Fruit fly (Drosophila melanogaster) whole organism, embryonic: ENCODE measurements around the gene CG46465.

Source experiments
- B-H1 ChIP-seq: fragments of 200-800 bp; sonication (Bioruptor generic); IDR thresholded peaks from 3 replicates; pipeline ENCODE4 v1.3.6; 2022; ENCODE audit warnings: missing biosample characterization, missing genetic modification characterization
- CG10209 ChIP-seq: fragments of 200-800 bp; sonication (Bioruptor generic); optimal IDR thresholded peaks from 3 replicates; lab custom pipeline; 2017; ENCODE audit warnings: missing biosample characterization, mild to moderate bottlenecking, missing genetic modification characterization, missing genetic modification reagents
- CG10654 ChIP-seq: fragments of 200-800 bp; sonication (Bioruptor generic); optimal IDR thresholded peaks from 2 replicates; lab custom pipeline; 2016; ENCODE audit warnings: missing biosample characterization, missing genetic modification characterization
- CG11723 ChIP-seq: fragments of 200-800 bp; sonication (Bioruptor generic); optimal IDR thresholded peaks from 2 replicates; lab custom pipeline; 2017; ENCODE audit warnings: missing biosample characterization, mild to moderate bottlenecking, missing genetic modification characterization
- CG12236 ChIP-seq: fragments of 200-800 bp; sonication (Bioruptor generic); optimal IDR thresholded peaks from 2 replicates; lab custom pipeline; 2016; ENCODE audit warnings: missing biosample characterization, missing genetic modification characterization
- CG12942 ChIP-seq: fragments of 200-800 bp; sonication (Bioruptor generic); optimal IDR thresholded peaks from 3 replicates; lab custom pipeline; 2016; ENCODE audit warnings: missing biosample characterization, missing genetic modification characterization
- CG13287 ChIP-seq: fragments of 200-800 bp; sonication (Bioruptor generic); IDR thresholded peaks from 2 replicates; pipeline ENCODE4 v1.3.6; 2022; ENCODE audit warnings: missing biosample characterization, missing genetic modification characterization; ENCODE audit not compliant: partially characterized antibody
- CG15011 ChIP-seq: fragments of 200-800 bp; sonication (Bioruptor generic); optimal IDR thresholded peaks from 3 replicates; lab custom pipeline; 2018; ENCODE audit warnings: missing biosample characterization, mild to moderate bottlenecking, missing genetic modification characterization
- CG15073 ChIP-seq: fragments of 200-800 bp; sonication (Bioruptor generic); optimal IDR thresholded peaks from 2 replicates; lab custom pipeline; 2016; ENCODE audit warnings: missing biosample characterization, missing genetic modification characterization
- CG1647 ChIP-seq: fragments of 200-800 bp; sonication (Bioruptor generic); optimal IDR thresholded peaks from 3 replicates; lab custom pipeline; 2016; ENCODE audit warnings: missing biosample characterization, missing genetic modification characterization
- CG17186 ChIP-seq: fragments of 200-800 bp; sonication (Bioruptor generic); optimal IDR thresholded peaks from 3 replicates; lab custom pipeline; 2017; ENCODE audit warnings: missing biosample characterization, missing genetic modification reagents, missing genetic modification characterization
- CG17829 ChIP-seq: fragments of 200-800 bp; optimal IDR thresholded peaks from 2 replicates; lab custom pipeline; 2019; ENCODE audit warnings: missing biosample characterization, mild to moderate bottlenecking, missing genetic modification characterization, moderate library complexity
- CG18764 ChIP-seq: fragments of 200-800 bp; sonication (Bioruptor generic); optimal IDR thresholded peaks from 3 replicates; lab custom pipeline; 2016; ENCODE audit warnings: missing biosample characterization, missing genetic modification characterization
- CG3838 ChIP-seq: fragments of 200-800 bp; sonication (Bioruptor generic); optimal IDR thresholded peaks from 3 replicates; lab custom pipeline; 2016; ENCODE audit warnings: missing biosample characterization, missing genetic modification characterization
- CG4617 ChIP-seq: fragments of 200-800 bp; sonication (Bioruptor generic); optimal IDR thresholded peaks from 3 replicates; lab custom pipeline; 2016; ENCODE audit warnings: missing biosample characterization, missing genetic modification characterization, borderline replicate concordance
- CG4854 ChIP-seq: fragments of 200-800 bp; sonication (Bioruptor generic); optimal IDR thresholded peaks from 2 replicates; lab custom pipeline; 2016; ENCODE audit warnings: missing biosample characterization, missing genetic modification characterization, inconsistent platforms
- CG6654 ChIP-seq: fragments of 200-800 bp; sonication (Bioruptor generic); optimal IDR thresholded peaks from 2 replicates; lab custom pipeline; 2017; ENCODE audit warnings: missing biosample characterization, mild to moderate bottlenecking, missing genetic modification characterization
- CG6683 ChIP-seq: fragments of 200-800 bp; sonication (Bioruptor generic); optimal IDR thresholded peaks from 2 replicates; lab custom pipeline; 2017; ENCODE audit warnings: missing biosample characterization, mild to moderate bottlenecking, missing genetic modification characterization, missing genetic modification reagents
- CG6791 ChIP-seq: fragments of 200-800 bp; sonication (Bioruptor generic); IDR thresholded peaks from 3 replicates; pipeline ENCODE4 v1.3.6; 2022; ENCODE audit warnings: missing biosample characterization, missing genetic modification characterization; ENCODE audit not compliant: partially characterized antibody
- CG7357 ChIP-seq: fragments of 200-800 bp; sonication (Bioruptor generic); IDR thresholded peaks from 3 replicates; pipeline ENCODE4 v1.3.6; 2022; ENCODE audit warnings: missing biosample characterization, missing genetic modification characterization
- CG7372 ChIP-seq: fragments of 200-800 bp; sonication (Bioruptor generic); IDR thresholded peaks from 2 replicates; pipeline ENCODE4 v1.3.6; 2022; ENCODE audit warnings: missing biosample characterization, missing genetic modification characterization
- CG7987 ChIP-seq: fragments of 200-800 bp; sonication (Bioruptor generic); optimal IDR thresholded peaks from 2 replicates; lab custom pipeline; 2018; ENCODE audit warnings: missing biosample characterization, mild to moderate bottlenecking, missing genetic modification characterization, moderate library complexity
- CG8281 ChIP-seq: fragments of 200-800 bp; sonication (Bioruptor generic); optimal IDR thresholded peaks from 2 replicates; lab custom pipeline; 2018; ENCODE audit warnings: missing biosample characterization, mild to moderate bottlenecking, missing genetic modification characterization, moderate library complexity
- CG9797 ChIP-seq: fragments of 200-800 bp; sonication (Bioruptor generic); optimal IDR thresholded peaks from 3 replicates; lab custom pipeline; 2018; ENCODE audit warnings: missing biosample characterization, mild to moderate bottlenecking, missing genetic modification characterization
- Elba2 ChIP-seq: fragments of 200-800 bp; sonication (Bioruptor generic); optimal IDR thresholded peaks from 3 replicates; lab custom pipeline; 2016; ENCODE audit warnings: missing biosample characterization, missing genetic modification characterization
- Ets97D ChIP-seq: fragments of 200-800 bp; sonication (Bioruptor generic); optimal IDR thresholded peaks from 3 replicates; lab custom pipeline; 2016; ENCODE audit warnings: missing biosample characterization, missing genetic modification characterization
- Fer1 ChIP-seq: fragments of 200-800 bp; sonication (Bioruptor generic); optimal IDR thresholded peaks from 2 replicates; lab custom pipeline; 2017; ENCODE audit warnings: missing biosample characterization, mild to moderate bottlenecking, missing genetic modification characterization
- HHEX ChIP-seq: fragments of 200-800 bp; sonication (Bioruptor generic); optimal IDR thresholded peaks from 3 replicates; lab custom pipeline; 2017; ENCODE audit warnings: missing biosample characterization, mild to moderate bottlenecking, missing genetic modification characterization, missing genetic modification reagents
- HmgD ChIP-seq: fragments of 200-800 bp; sonication (Bioruptor generic); optimal IDR thresholded peaks from 3 replicates; lab custom pipeline; 2016; ENCODE audit warnings: missing biosample characterization, missing genetic modification characterization
- Lim3 ChIP-seq: fragments of 200-800 bp; sonication (Bioruptor generic); IDR thresholded peaks from 2 replicates; pipeline ENCODE4 v1.3.6; 2022; ENCODE audit warnings: missing biosample characterization, missing genetic modification characterization
- Mad ChIP-seq: fragments of 200-800 bp; sonication (Bioruptor generic); optimal IDR thresholded peaks from 2 replicates; lab custom pipeline; 2016; ENCODE audit warnings: missing biosample characterization, missing genetic modification characterization
- Pdp1 ChIP-seq, 2 experiments: fragments of 200-800 bp; sonication (Bioruptor generic); optimal IDR thresholded peaks; 3 replicates each; lab custom pipeline; 2016; ENCODE audit warnings: missing biosample characterization in 2 of 2, missing genetic modification characterization in 2 of 2, mild to moderate bottlenecking in 1 of 2, moderate library complexity in 1 of 2
- Ssrp ChIP-seq: fragments of 200-800 bp; sonication (Bioruptor generic); optimal IDR thresholded peaks from 2 replicates; lab custom pipeline; 2018; ENCODE audit warnings: missing biosample characterization, mild to moderate bottlenecking, missing genetic modification characterization, moderate library complexity
- ase ChIP-seq: fragments of 200-800 bp; sonication (Bioruptor generic); IDR thresholded peaks from 3 replicates; pipeline ENCODE4 v1.3.6; 2022; ENCODE audit warnings: missing biosample characterization, missing genetic modification characterization
- az2 ChIP-seq: fragments of 200-800 bp; sonication (Bioruptor generic); optimal IDR thresholded peaks from 3 replicates; lab custom pipeline; 2016; ENCODE audit warnings: missing biosample characterization, missing genetic modification characterization
- cad ChIP-seq: fragments of >200 bp; optimal IDR thresholded peaks from 2 replicates; lab custom pipeline; 2017; ENCODE audit warnings: missing biosample characterization, missing genetic modification characterization
- da ChIP-seq: fragments of 200-800 bp; sonication (Bioruptor generic); optimal IDR thresholded peaks from 2 replicates; lab custom pipeline; 2016; ENCODE audit warnings: missing biosample characterization, missing genetic modification characterization
- dati ChIP-seq: fragments of 200-800 bp; sonication (Bioruptor generic); IDR thresholded peaks from 2 replicates; pipeline ENCODE4 v1.3.6; 2022; ENCODE audit warnings: missing biosample characterization, missing genetic modification characterization
- dimm ChIP-seq: fragments of 200-800 bp; sonication (Bioruptor generic); IDR thresholded peaks from 2 replicates; pipeline ENCODE4 v1.3.6; 2022; ENCODE audit warnings: missing biosample characterization, missing genetic modification characterization
- fd102C ChIP-seq: fragments of 200-800 bp; sonication (Bioruptor generic); optimal IDR thresholded peaks from 2 replicates; lab custom pipeline; 2018; ENCODE audit warnings: missing biosample characterization, mild to moderate bottlenecking, missing genetic modification characterization, moderate library complexity
- fd96Cb ChIP-seq: fragments of 200-800 bp; sonication (Bioruptor generic); optimal IDR thresholded peaks from 2 replicates; lab custom pipeline; 2018; ENCODE audit warnings: missing biosample characterization, mild to moderate bottlenecking, missing genetic modification characterization, moderate library complexity
- hbn ChIP-seq: fragments of 200-800 bp; sonication (Bioruptor generic); IDR thresholded peaks from 2 replicates; pipeline ENCODE4 v1.3.6; 2022; ENCODE audit warnings: missing biosample characterization, missing genetic modification characterization; ENCODE audit not compliant: partially characterized antibody
- ken ChIP-seq: fragments of 200-800 bp; sonication (Bioruptor generic); IDR thresholded peaks from 3 replicates; pipeline ENCODE4 v1.3.6; 2022; ENCODE audit warnings: missing biosample characterization, missing genetic modification characterization
- pzg ChIP-seq: fragments of 200-800 bp; sonication (Bioruptor generic); optimal IDR thresholded peaks from 3 replicates; lab custom pipeline; 2018; ENCODE audit warnings: missing biosample characterization, mild to moderate bottlenecking, missing genetic modification characterization, moderate library complexity
- scrt ChIP-seq: fragments of 200-800 bp; sonication (Bioruptor generic); optimal IDR thresholded peaks from 2 replicates; lab custom pipeline; 2018; ENCODE audit warnings: missing biosample characterization, mild to moderate bottlenecking, missing genetic modification characterization, moderate library complexity
- ssp ChIP-seq: fragments of 200-800 bp; sonication (Bioruptor generic); IDR thresholded peaks from 2 replicates; pipeline ENCODE4 v1.3.6; 2022; ENCODE audit warnings: missing biosample characterization, missing genetic modification characterization
- tgo ChIP-seq: fragments of 200-800 bp; sonication (Bioruptor generic); IDR thresholded peaks from 3 replicates; pipeline ENCODE4 v1.3.6; 2022; ENCODE audit warnings: missing biosample characterization, missing genetic modification characterization
- vfl ChIP-seq: fragments of 200-800 bp; sonication (Bioruptor generic); optimal IDR thresholded peaks from 2 replicates; lab custom pipeline; 2016; ENCODE audit warnings: missing biosample characterization, missing genetic modification characterization
- zfh2 ChIP-seq: fragments of 200-800 bp; sonication (Bioruptor generic); optimal IDR thresholded peaks from 2 replicates; lab custom pipeline; 2016; ENCODE audit warnings: missing biosample characterization, missing genetic modification characterization

CG46465 gene

dm6 chr2L:19011895-19012645 lies 19.8 kb downstream of the CG46465 start (continued):
- TF ChIP-seq tgo (GFP tag; lab: Robert Waterston, UW) (peak; percentile 88), CG1647 (peak; percentile 66), CG7987 (peak; percentile 54), Ssrp (tag; lab: Kevin White, UChicago) (peak; percentile 73), CG4617 (GFP tag; lab: Kevin White, UChicago) (peak; percentile 49), Lim3 (GFP tag; lab: Robert Waterston, UW) (peak; percentile 67), cad (GFP tag; lab: Kevin White, UChicago) (no peak), CG3838 (GFP tag; lab: Kevin White, UChicago) (no peak), CG11723 (GFP tag; lab: Kevin White, UChicago) (peak; percentile 50), CG17186 (GFP tag; lab: Kevin White, UChicago) (peak; percentile 27), az2 (GFP tag; lab: Kevin White, UChicago) (peak; percentile 72), CG8281 (tag; lab: Kevin White, UChicago) (peak; percentile 44), CG7372 (peak; percentile 79), CG17829 (peak; percentile 67), CG7357 (GFP tag; lab: Robert Waterston, UW) (peak; percentile 76), ken (peak; percentile 86), pzg (no peak), CG6683 (peak; percentile 60), HmgD (GFP tag; lab: Kevin White, UChicago) (peak; percentile 59), dimm (0 out of 2 replicates have a peak, but pooled peaks have one; percentile 8), dati (GFP tag; lab: Robert Waterston, UW) (peak; percentile 43; the same call in 1 of the 2 replicates), Fer1 (GFP tag; lab: Kevin White, UChicago) (peak; percentile 89), CG15073 (GFP tag; lab: Kevin White, UChicago) (no peak), HHEX (GFP tag; lab: Kevin White, UChicago) (peak; percentile 81), CG18764 (GFP tag; lab: Kevin White, UChicago) (peak; percentile 37), CG4854 (GFP tag; lab: Kevin White, UChicago) (peak; percentile 58), fd96Cb (tag; lab: Kevin White, UChicago) (peak; percentile 75), Pdp1 (GFP tag; optimal IDR thresholded peaks at IDR 0.05; lab: Kevin White, UChicago) (peak; percentile 77), CG9797 (no peak), Ets97D (GFP tag; lab: Kevin White, UChicago) (peak; percentile 42), CG13287 (GFP tag; lab: Robert Waterston, UW) (no peak), CG10209 (GFP tag; lab: Kevin White, UChicago) (peak; percentile 82), CG12236 (GFP tag; lab: Kevin White, UChicago) (peak; percentile 25), Elba2 (no peak), CG12942 (peak; percentile 73), CG10654 (GFP tag; lab: Kevin White, UChicago) (peak; percentile 64), CG6791 (GFP tag; lab: Robert Waterston, UW) (no peak), scrt (GFP tag; lab: Kevin White, UChicago) (peak; percentile 81), CG15011 (GFP tag; lab: Kevin White, UChicago) (peak; percentile 71), hbn (GFP tag; lab: Robert Waterston, UW) (no peak), CG6654 (GFP tag; lab: Kevin White, UChicago) (peak; percentile 16), vfl (GFP tag; lab: Kevin White, UChicago) (peak; percentile 64), B-H1 (GFP tag; lab: Robert Waterston, UW) (peak; percentile 78), zfh2 (peak; percentile 69), Mad (peak; percentile 56), da (GFP tag; lab: Kevin White, UChicago) (no peak), ssp (GFP tag; lab: Robert Waterston, UW) (peak; percentile 80), fd102C (GFP tag; lab: Kevin White, UChicago) (no peak), ase (GFP tag; lab: Robert Waterston, UW) (peak; percentile 80)
